Fruit fly (Drosophila melanogaster) whole organism, embryonic: ENCODE data around the gene ninaE.

Source experiments
- Bgb ChIP-seq: fragments of 200-800 bp; sonication (Bioruptor generic); IDR thresholded peaks from 2 replicates; pipeline ENCODE4 v1.3.6; 2022; ENCODE audit warnings: missing biosample characterization, missing genetic modification characterization; ENCODE audit not compliant: partially characterized antibody
- CG10543 ChIP-seq: fragments of 200-800 bp; sonication (Bioruptor generic); optimal IDR thresholded peaks from 3 replicates; lab custom pipeline; 2017; ENCODE audit warnings: missing biosample characterization, mild to moderate bottlenecking, missing genetic modification characterization, moderate library complexity
- CG10565 ChIP-seq: fragments of 200-800 bp; sonication (Bioruptor generic); optimal IDR thresholded peaks from 3 replicates; lab custom pipeline; 2016; ENCODE audit warnings: missing biosample characterization, mild to moderate bottlenecking, missing genetic modification characterization
- CG10979 ChIP-seq: fragments of 200-800 bp; sonication (Bioruptor generic); optimal IDR thresholded peaks from 2 replicates; lab custom pipeline; 2018; ENCODE audit warnings: missing biosample characterization, mild to moderate bottlenecking, missing genetic modification characterization, moderate library complexity
- CG11696 ChIP-seq: fragments of 200-800 bp; sonication (Bioruptor generic); IDR thresholded peaks from 2 replicates; pipeline ENCODE4 v1.3.6; 2022; ENCODE audit warnings: missing biosample characterization, missing genetic modification characterization
- CG12155 ChIP-seq: fragments of 200-800 bp; sonication (Bioruptor generic); optimal IDR thresholded peaks from 3 replicates; lab custom pipeline; 2016; ENCODE audit warnings: missing biosample characterization, missing genetic modification characterization
- CG13624 ChIP-seq: fragments of 200-800 bp; sonication (Bioruptor generic); optimal IDR thresholded peaks from 2 replicates; lab custom pipeline; 2016; ENCODE audit warnings: missing biosample characterization, missing genetic modification characterization
- CG14667 ChIP-seq: fragments of 200-800 bp; sonication (Bioruptor generic); IDR thresholded peaks from 2 replicates; pipeline ENCODE4 v1.3.6; 2022; ENCODE audit warnings: missing biosample characterization, missing genetic modification characterization
- CG14965 ChIP-seq: fragments of 200-800 bp; sonication (Bioruptor generic); optimal IDR thresholded peaks from 2 replicates; lab custom pipeline; 2016; ENCODE audit warnings: missing biosample characterization, missing genetic modification characterization, borderline replicate concordance
- CG1602 ChIP-seq: fragments of 200-800 bp; sonication (Bioruptor generic); optimal IDR thresholded peaks from 3 replicates; lab custom pipeline; 2016; ENCODE audit warnings: missing biosample characterization, missing genetic modification characterization
- CG16813 ChIP-seq: fragments of 200-800 bp; sonication (Bioruptor generic); IDR thresholded peaks from 3 replicates; pipeline ENCODE4 v1.3.6; 2022; ENCODE audit warnings: missing biosample characterization, missing genetic modification characterization; ENCODE audit not compliant: partially characterized antibody
- CG17359 ChIP-seq: fragments of 200-800 bp; sonication (Bioruptor generic); optimal IDR thresholded peaks from 3 replicates; lab custom pipeline; 2018; ENCODE audit warnings: missing biosample characterization, mild to moderate bottlenecking, missing genetic modification characterization, moderate library complexity
- CG18011 ChIP-seq: fragments of 200-800 bp; sonication (Bioruptor generic); optimal IDR thresholded peaks from 2 replicates; lab custom pipeline; 2017; ENCODE audit warnings: missing biosample characterization, missing genetic modification characterization, mild to moderate bottlenecking, moderate library complexity, missing genotype
- CG2129 ChIP-seq: fragments of 200-800 bp; sonication (Bioruptor generic); IDR thresholded peaks from 2 replicates; pipeline ENCODE4 v1.3.6; 2022; ENCODE audit warnings: missing biosample characterization, missing genetic modification characterization; ENCODE audit not compliant: partially characterized antibody
- CG2889 ChIP-seq: fragments of 200-800 bp; sonication (Bioruptor generic); IDR thresholded peaks from 3 replicates; pipeline ENCODE4 v1.3.6; 2022; ENCODE audit warnings: missing biosample characterization, missing genetic modification characterization
- CG3065 ChIP-seq: fragments of 200-800 bp; sonication (Bioruptor generic); optimal IDR thresholded peaks from 2 replicates; lab custom pipeline; 2016; ENCODE audit warnings: missing biosample characterization, missing genetic modification characterization
- CG31365 ChIP-seq: fragments of 200-800 bp; sonication (Bioruptor generic); optimal IDR thresholded peaks from 2 replicates; lab custom pipeline; 2018; ENCODE audit warnings: missing biosample characterization, mild to moderate bottlenecking, missing genetic modification characterization
- CG4404 ChIP-seq: fragments of 200-800 bp; sonication (Bioruptor generic); IDR thresholded peaks from 2 replicates; pipeline ENCODE4 v1.3.6; 2022; ENCODE audit warnings: missing biosample characterization, missing genetic modification characterization
- CG9215 ChIP-seq: fragments of 200-800 bp; sonication (Bioruptor generic); IDR thresholded peaks from 2 replicates; pipeline ENCODE4 v1.3.6; 2022; ENCODE audit warnings: missing biosample characterization, missing genetic modification characterization
- CG9797 ChIP-seq: fragments of 200-800 bp; sonication (Bioruptor generic); optimal IDR thresholded peaks from 3 replicates; lab custom pipeline; 2018; ENCODE audit warnings: missing biosample characterization, mild to moderate bottlenecking, missing genetic modification characterization
- CG9817 ChIP-seq: fragments of 200-800 bp; sonication (Bioruptor generic); optimal IDR thresholded peaks from 2 replicates; lab custom pipeline; 2018; ENCODE audit warnings: missing biosample characterization, mild to moderate bottlenecking, missing genetic modification characterization, moderate library complexity
- CTCF ChIP-seq: fragments of 200-800 bp; sonication (Bioruptor generic); optimal IDR thresholded peaks from 2 replicates; lab custom pipeline; 2017; ENCODE audit warnings: missing biosample characterization, mild to moderate bottlenecking, missing genetic modification characterization, moderate library complexity
- CoRest ChIP-seq: fragments of 200-800 bp; sonication (Bioruptor generic); optimal IDR thresholded peaks from 3 replicates; lab custom pipeline; 2018; ENCODE audit warnings: missing biosample characterization, mild to moderate bottlenecking, missing genetic modification characterization, moderate library complexity
- CrebB ChIP-seq: fragments of 200-800 bp; sonication (Bioruptor generic); optimal IDR thresholded peaks from 3 replicates; lab custom pipeline; 2018; ENCODE audit warnings: missing biosample characterization, mild to moderate bottlenecking, missing genetic modification characterization
- Deaf1 ChIP-seq: fragments of 200-800 bp; optimal IDR thresholded peaks from 3 replicates; lab custom pipeline; 2019; ENCODE audit warnings: missing biosample characterization, mild to moderate bottlenecking, missing genetic modification characterization, moderate library complexity
- E2f1 ChIP-seq: fragments of 200-800 bp; sonication (Bioruptor generic); IDR thresholded peaks from 2 replicates; pipeline ENCODE4 v1.3.6; 2022; ENCODE audit warnings: missing biosample characterization, missing genetic modification characterization
- Hsf ChIP-seq: fragments of 200-800 bp; sonication (Bioruptor generic); optimal IDR thresholded peaks from 3 replicates; lab custom pipeline; 2016; ENCODE audit warnings: missing biosample characterization, missing genetic modification characterization
- Med ChIP-seq: fragments of 200-800 bp; sonication (Bioruptor generic); peaks from one replicate; lab custom pipeline; 2016; ENCODE audit warnings: missing biosample characterization, missing genetic modification characterization, mild to moderate bottlenecking, inconsistent platforms, moderate library complexity
- Nf-YA ChIP-seq: fragments of 200-800 bp; sonication (Bioruptor generic); IDR thresholded peaks from 2 replicates; pipeline ENCODE4 v1.3.6; 2022; ENCODE audit warnings: missing biosample characterization, missing genetic modification characterization
- Pdp1 ChIP-seq, 2 experiments: fragments of 200-800 bp; sonication (Bioruptor generic); optimal IDR thresholded peaks; 3 replicates each; lab custom pipeline; 2016; ENCODE audit warnings: missing biosample characterization in 2 of 2, missing genetic modification characterization in 2 of 2, mild to moderate bottlenecking in 1 of 2, moderate library complexity in 1 of 2
- Sox100B ChIP-seq: fragments of 200-800 bp; sonication (Bioruptor generic); optimal IDR thresholded peaks from 3 replicates; lab custom pipeline; 2018; ENCODE audit warnings: missing biosample characterization, mild to moderate bottlenecking, missing genetic modification characterization
- ap ChIP-seq: fragments of 200-800 bp; sonication (Bioruptor generic); IDR thresholded peaks from 2 replicates; pipeline ENCODE4 v1.3.6; 2022; ENCODE audit warnings: missing biosample characterization, missing genetic modification characterization
- ash1 ChIP-seq: fragments of 200-800 bp; sonication (Bioruptor generic); optimal IDR thresholded peaks from 2 replicates; lab custom pipeline; 2018; ENCODE audit warnings: missing biosample characterization, mild to moderate bottlenecking, missing genetic modification characterization
- bowl ChIP-seq: fragments of 200-800 bp; sonication (Bioruptor generic); IDR thresholded peaks from 2 replicates; pipeline ENCODE4 v1.3.6; 2022; ENCODE audit warnings: missing biosample characterization, missing genetic modification characterization
- cad ChIP-seq: fragments of >200 bp; optimal IDR thresholded peaks from 2 replicates; lab custom pipeline; 2017; ENCODE audit warnings: missing biosample characterization, missing genetic modification characterization
- fru ChIP-seq: fragments of >200 bp; optimal IDR thresholded peaks from 2 replicates; lab custom pipeline; 2017
- gfzf ChIP-seq: fragments of 200-800 bp; sonication (Bioruptor generic); optimal IDR thresholded peaks from 2 replicates; lab custom pipeline; 2016; ENCODE audit warnings: missing biosample characterization, mild to moderate bottlenecking, missing genetic modification characterization, moderate library complexity
- hb ChIP-seq: fragments of 200-800 bp; sonication (Bioruptor generic); IDR thresholded peaks from 3 replicates; pipeline ENCODE4 v1.3.6; 2022; ENCODE audit warnings: missing biosample characterization, missing genetic modification characterization; ENCODE audit not compliant: partially characterized antibody
- otp ChIP-seq: fragments of 200-800 bp; sonication (Bioruptor generic); IDR thresholded peaks from 3 replicates; pipeline ENCODE4, ENCODE4 v1.3.6; 2022; ENCODE audit warnings: missing biosample characterization, missing genetic modification characterization
- pita ChIP-seq: fragments of 200-800 bp; sonication (Bioruptor generic); optimal IDR thresholded peaks from 2 replicates; lab custom pipeline; 2017; ENCODE audit warnings: missing biosample characterization, mild to moderate bottlenecking, missing genetic modification characterization
- rib ChIP-seq: fragments of 200-800 bp; sonication (Bioruptor generic); IDR thresholded peaks from 2 replicates; pipeline ENCODE4 v1.3.6; 2022; ENCODE audit warnings: missing biosample characterization, missing genetic modification characterization
- run ChIP-seq: fragments of 200-800 bp; sonication (Bioruptor generic); optimal IDR thresholded peaks from 3 replicates; lab custom pipeline; 2018; ENCODE audit warnings: missing biosample characterization, mild to moderate bottlenecking, missing genetic modification characterization
- scrt ChIP-seq: fragments of 200-800 bp; sonication (Bioruptor generic); optimal IDR thresholded peaks from 2 replicates; lab custom pipeline; 2018; ENCODE audit warnings: missing biosample characterization, mild to moderate bottlenecking, missing genetic modification characterization, moderate library complexity
- slou ChIP-seq: fragments of 200-800 bp; sonication (Bioruptor generic); optimal IDR thresholded peaks from 3 replicates; lab custom pipeline; 2016; ENCODE audit warnings: missing biosample characterization, missing genetic modification characterization
- tll ChIP-seq, 2 experiments: fragments of 200-800 bp in 1 of 2; fragments of >200 bp in 1 of 2; sonication (Bioruptor generic) in 1 of 2; optimal IDR thresholded peaks; 2 replicates each; lab custom pipeline; 2017 to 2019; ENCODE audit warnings: missing biosample characterization in 2 of 2, missing genetic modification characterization in 2 of 2, mild to moderate bottlenecking in 1 of 2, moderate library complexity in 1 of 2
- unc-4 ChIP-seq: fragments of 200-800 bp; sonication (Bioruptor generic); IDR thresholded peaks from 2 replicates; pipeline ENCODE4 v1.3.6; 2022; ENCODE audit warnings: missing biosample characterization, missing genetic modification characterization; ENCODE audit not compliant: partially characterized antibody

The ninaE gene

DNA sequence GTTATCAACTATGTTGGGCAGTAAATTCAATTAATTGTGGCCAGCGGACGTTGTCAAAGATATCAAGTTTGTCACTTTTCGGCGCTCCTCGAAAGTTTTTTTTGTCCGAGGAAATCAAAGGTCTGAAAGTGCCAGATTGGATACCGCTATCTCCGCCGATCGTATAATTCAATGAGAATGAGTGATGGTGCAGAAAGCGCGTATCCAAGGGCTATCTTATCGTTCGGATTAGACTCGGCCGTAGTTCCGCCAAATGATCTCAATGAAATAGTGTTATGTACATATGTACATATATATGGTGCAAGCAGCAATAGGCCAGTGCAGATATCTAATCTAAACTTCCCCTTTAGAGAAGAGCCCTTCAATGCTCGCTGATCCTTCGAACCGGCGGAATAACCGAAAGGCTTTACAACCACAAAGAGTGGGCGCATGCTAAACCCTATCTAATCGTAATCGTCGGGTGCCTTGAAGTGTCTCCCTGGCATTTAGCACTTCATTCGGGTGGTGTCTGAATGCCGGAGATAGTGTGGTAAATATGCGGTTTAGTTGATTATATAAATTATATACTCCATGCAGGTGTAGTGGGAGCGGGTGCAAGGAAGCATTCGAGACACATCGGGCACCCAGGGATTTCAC is 14.8 kb downstream of the ninaE start (continued):
- TF ChIP-seq Deaf1 (tag; lab: Kevin White, UChicago) (peak; percentile 47), CG10543 (GFP tag; lab: Kevin White, UChicago) (peak; percentile 13), CrebB (tag; lab: Kevin White, UChicago) (peak; percentile 5), Pdp1 (GFP tag; optimal IDR thresholded peaks at IDR 0.05; lab: Kevin White, UChicago) (peak in 1 of 2 experiments; percentile 11), CG4404 (GFP tag; lab: Robert Waterston, UW) (no peak), Med (GFP tag; lab: Kevin White, UChicago) (peak; percentile 18), Bgb (GFP tag; lab: Robert Waterston, UW) (no peak), CG9797 (GFP tag; lab: Kevin White, UChicago) (no peak)

DNA sequence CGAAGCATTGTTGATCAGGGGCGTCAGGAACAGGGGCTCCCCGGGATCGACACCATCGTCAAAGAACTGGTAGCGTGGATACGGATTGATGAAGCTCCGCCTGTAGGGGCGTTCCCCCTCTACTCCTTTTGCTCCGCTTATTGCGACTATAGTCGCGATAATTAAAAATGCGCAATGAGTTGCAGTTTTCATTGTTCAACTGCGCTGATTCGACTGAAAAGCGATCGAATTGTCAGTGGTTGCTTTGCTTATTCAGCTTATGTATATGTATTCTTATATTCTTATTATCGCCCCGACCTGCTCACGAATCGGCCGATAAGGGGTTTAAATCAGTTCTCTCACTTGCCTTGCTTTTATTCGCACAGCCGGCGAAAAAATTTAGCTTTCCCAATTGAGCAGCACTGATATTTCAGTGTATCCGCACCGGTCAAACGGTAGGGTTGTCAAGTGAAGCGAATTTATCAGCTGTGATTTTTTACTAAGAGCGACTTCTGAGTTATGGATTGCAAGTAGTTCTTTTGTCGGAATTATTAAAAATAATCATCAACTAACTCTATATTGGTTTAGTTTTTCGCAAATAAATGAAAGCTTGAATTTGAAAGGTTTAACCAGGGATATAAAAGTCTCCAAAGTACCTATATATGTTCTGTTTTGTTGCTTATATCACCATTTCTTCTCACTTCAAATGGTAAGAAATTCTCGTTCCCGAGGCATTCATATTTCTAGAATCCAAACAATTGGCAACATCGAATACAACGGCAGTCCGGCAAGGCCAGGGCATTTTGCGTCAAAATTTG is 23.8 kb downstream of the ninaE start, which contains the start of the genes CG4572 and CG4686:
TSS of gene CG4572 (minus strand) at position 415 of the 797 bp plus-strand sequence.
TSS of gene CG4686 (plus strand) at position 518 of the 797 bp plus-strand sequence.
- peak; percentile 32 for TF ChIP-seq gfzf (GFP tag; lab: Kevin White, UChicago)
- TF ChIP-seq Hsf (GFP tag; lab: Kevin White, UChicago) = peak; percentile 83
- TF ChIP-seq otp (GFP tag; lab: Robert Waterston, UW) = no peak
- peak; percentile 58 for TF ChIP-seq CG17359 (tag; lab: Kevin White, UChicago)
- TF ChIP-seq CG10979 (tag; lab: Kevin White, UChicago) = peak; percentile 61
- no peak for TF ChIP-seq hb (GFP tag; lab: Robert Waterston, UW)
- TF ChIP-seq cad (GFP tag; lab: Kevin White, UChicago) = no peak
- TF ChIP-seq unc-4 (GFP tag; lab: Robert Waterston, UW) = 0 out of 2 replicates have a peak, but pooled peaks have one; percentile 39
- TF ChIP-seq scrt (GFP tag; lab: Kevin White, UChicago) = peak; percentile 55
- peak; percentile 64 for TF ChIP-seq CG18011 (GFP tag; lab: Kevin White, UChicago)
- TF ChIP-seq CG14965 (GFP tag; lab: Kevin White, UChicago) = no peak
- TF ChIP-seq CG12155 (GFP tag; lab: Kevin White, UChicago) = peak; percentile 72
- TF ChIP-seq CG3065 (GFP tag; lab: Kevin White, UChicago) = peak; percentile 28
- no peak for TF ChIP-seq slou
- no peak for TF ChIP-seq fru (lab: Kevin White, UChicago)
- no peak for TF ChIP-seq CG2889 (GFP tag; lab: Robert Waterston, UW)
- peak in 1 of 2 experiments; percentile 13 for TF ChIP-seq tll (GFP tag; optimal IDR thresholded peaks at IDR 0.05; lab: Kevin White, UChicago)
- TF ChIP-seq CG11696 (GFP tag; lab: Robert Waterston, UW) = no peak; the same call in none of the 2 replicates
- peak; percentile 69 for TF ChIP-seq CG14667
- TF ChIP-seq CG31365 (tag; lab: Kevin White, UChicago) = no peak
- no peak for TF ChIP-seq CG2129 (GFP tag; lab: Robert Waterston, UW)
- TF ChIP-seq Nf-YA = no peak
- TF ChIP-seq CTCF (GFP tag; lab: Kevin White, UChicago) = peak; percentile 11
- TF ChIP-seq Sox100B = no peak
- peak; percentile 79 for TF ChIP-seq CG9215
- TF ChIP-seq ash1 (GFP tag; lab: Kevin White, UChicago) = no peak
- TF ChIP-seq E2f1 (GFP tag; lab: Robert Waterston, UW) = peak; percentile 72
- peak; percentile 85 for TF ChIP-seq CoRest
- peak; percentile 81 for TF ChIP-seq CG9817
- TF ChIP-seq CG4404 (GFP tag; lab: Robert Waterston, UW) = peak; percentile 83
- peak; percentile 28 for TF ChIP-seq run
- TF ChIP-seq CG1602 (GFP tag; lab: Kevin White, UChicago) = peak; percentile 74
- peak; percentile 92 for TF ChIP-seq rib (GFP tag; lab: Robert Waterston, UW)
- TF ChIP-seq CG16813 (GFP tag; lab: Robert Waterston, UW) = no peak
- no peak for TF ChIP-seq bowl (GFP tag; lab: Robert Waterston, UW)
- no peak for TF ChIP-seq pita (GFP tag; lab: Kevin White, UChicago)
- no peak for TF ChIP-seq ap
- TF ChIP-seq CG13624 (GFP tag; lab: Kevin White, UChicago) = peak; percentile 96
- TF ChIP-seq CG10565 (GFP tag; lab: Kevin White, UChicago) = no peak
